Worm (Caenorhabditis elegans) whole organism, late embryonic: ENCODE data around the gene psa-3.

ENCODE experiments used
- C38D4.7 ChIP-seq: fragments of 200-800 bp; sonication (Bioruptor generic); optimal IDR thresholded peaks from 2 replicates; lab custom pipeline; 2018; ENCODE audit warnings: mild to moderate bottlenecking, missing genetic modification characterization, moderate library complexity, missing compliant biosample characterization
- K02D7.2 ChIP-seq: sonication (generic microtip); optimal IDR thresholded peaks from 2 replicates; lab custom pipeline; 2017; ENCODE audit warnings: mild to moderate bottlenecking, missing genetic modification characterization, missing compliant biosample characterization
- ahr-1 ChIP-seq: sonication (generic microtip); optimal IDR thresholded peaks from 2 replicates; lab custom pipeline; 2016; ENCODE audit warnings: missing genetic modification characterization, missing compliant biosample characterization
- ceh-14 ChIP-seq: sonication (generic microtip); optimal IDR thresholded peaks from 2 replicates; lab custom pipeline; 2016; ENCODE audit warnings: missing genotype, missing genetic modification characterization, missing compliant biosample characterization
- ceh-18 ChIP-seq: sonication (generic microtip); optimal IDR thresholded peaks from 2 replicates; lab custom pipeline; 2016; ENCODE audit warnings: missing genetic modification characterization, missing compliant biosample characterization
- ceh-19 ChIP-seq: fragments of 200-800 bp; sonication (Bioruptor generic); optimal IDR thresholded peaks from 2 replicates; lab custom pipeline; 2018; ENCODE audit warnings: mild to moderate bottlenecking, missing genetic modification characterization, missing compliant biosample characterization
- ceh-24 ChIP-seq: sonication (generic microtip); optimal IDR thresholded peaks from 2 replicates; lab custom pipeline; 2016; ENCODE audit warnings: mild to moderate bottlenecking, missing genetic modification characterization, missing compliant biosample characterization
- ceh-31 ChIP-seq: sonication (generic microtip); optimal IDR thresholded peaks from 2 replicates; lab custom pipeline; 2016; ENCODE audit warnings: missing genetic modification characterization, missing compliant biosample characterization
- ceh-45 ChIP-seq: fragments of 200-800 bp; sonication (Bioruptor generic); IDR thresholded peaks from 2 replicates; pipeline ENCODE4 v1.3.6; 2022; ENCODE audit warnings: missing genetic modification reagents, missing genetic modification characterization, missing compliant biosample characterization
- ceh-6 ChIP-seq: fragments of 200-800 bp; sonication (Bioruptor generic); optimal IDR thresholded peaks from 2 replicates; lab custom pipeline; 2018; ENCODE audit warnings: mild to moderate bottlenecking, missing genetic modification characterization, missing compliant biosample characterization
- ceh-9 ChIP-seq: sonication (generic microtip); optimal IDR thresholded peaks from 2 replicates; lab custom pipeline; 2016; ENCODE audit warnings: mild to moderate bottlenecking, missing genetic modification characterization, inconsistent platforms, missing compliant biosample characterization
- dmd-4 ChIP-seq: sonication (generic microtip); optimal IDR thresholded peaks from 2 replicates; lab custom pipeline; 2016; ENCODE audit warnings: borderline replicate concordance, missing genetic modification characterization, missing compliant biosample characterization
- dve-1 ChIP-seq: sonication (generic microtip); optimal IDR thresholded peaks from 2 replicates; lab custom pipeline; 2017; ENCODE audit warnings: antibody characterized with exemption, mild to moderate bottlenecking, missing genetic modification characterization, missing compliant biosample characterization
- elt-2 ChIP-seq: sonication (generic microtip); optimal IDR thresholded peaks from 2 replicates; lab custom pipeline; 2016; ENCODE audit warnings: missing genetic modification reagents, missing genetic modification characterization, missing compliant biosample characterization
- eyg-1 ChIP-seq: sonication (generic microtip); optimal IDR thresholded peaks from 2 replicates; lab custom pipeline; 2016; ENCODE audit warnings: missing genotype, missing genetic modification characterization, missing compliant biosample characterization
- fax-1 ChIP-seq: sonication (generic microtip); optimal IDR thresholded peaks from 2 replicates; lab custom pipeline; 2016; ENCODE audit warnings: missing genotype, missing genetic modification characterization, missing compliant biosample characterization
- fkh-6 ChIP-seq: sonication (generic microtip); optimal IDR thresholded peaks from 2 replicates; lab custom pipeline; 2016; ENCODE audit warnings: missing genetic modification characterization, missing compliant biosample characterization
- gmeb-2 ChIP-seq: sonication (generic microtip); optimal IDR thresholded peaks from 2 replicates; lab custom pipeline; 2016; ENCODE audit warnings: missing genetic modification characterization, inconsistent platforms, missing compliant biosample characterization
- hlh-13 ChIP-seq: fragments of 200-800 bp; sonication (Bioruptor generic); optimal IDR thresholded peaks from 2 replicates; lab custom pipeline; 2018; ENCODE audit warnings: mild to moderate bottlenecking, missing genetic modification characterization, missing compliant biosample characterization
- hlh-30 ChIP-seq: sonication (generic microtip); optimal IDR thresholded peaks from 2 replicates; lab custom pipeline; 2017; ENCODE audit warnings: antibody characterized with exemption, missing genetic modification characterization, missing compliant biosample characterization; ENCODE audit not compliant: insufficient read depth
- hlh-8 ChIP-seq: sonication (generic microtip); optimal IDR thresholded peaks from 2 replicates; lab custom pipeline; 2016; ENCODE audit warnings: missing genotype, missing genetic modification characterization, missing compliant biosample characterization
- mec-3 ChIP-seq: sonication (generic microtip); optimal IDR thresholded peaks from 2 replicates; lab custom pipeline; 2016; ENCODE audit warnings: borderline replicate concordance, missing genetic modification characterization, missing compliant biosample characterization
- nhr-11 ChIP-seq: fragments of 150-350 bp; optimal IDR thresholded peaks from 2 replicates; lab custom pipeline; 2014; ENCODE audit warnings: missing biosample characterization, missing genetic modification characterization
- npax-4 ChIP-seq: sonication (generic microtip); optimal IDR thresholded peaks from 2 replicates; lab custom pipeline; 2016; ENCODE audit warnings: missing genetic modification characterization, missing compliant biosample characterization
- pat-9 ChIP-seq: fragments of 200-800 bp; sonication (Bioruptor generic); optimal IDR thresholded peaks from 2 replicates; lab custom pipeline; 2018; ENCODE audit warnings: mild to moderate bottlenecking, missing genetic modification characterization, moderate library complexity, missing compliant biosample characterization
- pax-1 ChIP-seq: fragments of 150-350 bp; optimal IDR thresholded peaks from 2 replicates; lab custom pipeline; 2014; ENCODE audit warnings: missing biosample characterization, missing genetic modification characterization
- pha-2 ChIP-seq: sonication (generic microtip); optimal IDR thresholded peaks from 2 replicates; lab custom pipeline; 2017; ENCODE audit warnings: mild to moderate bottlenecking, missing genetic modification characterization, missing compliant biosample characterization
- pqm-1 ChIP-seq: sonication (generic microtip); optimal IDR thresholded peaks from 2 replicates; lab custom pipeline; 2016; ENCODE audit warnings: missing genetic modification characterization, missing compliant biosample characterization
- pros-1 ChIP-seq: fragments of 150-350 bp; optimal IDR thresholded peaks from 2 replicates; lab custom pipeline; 2014; ENCODE audit warnings: missing biosample characterization, missing genetic modification reagents, missing genetic modification characterization
- rnt-1 ChIP-seq: sonication (generic microtip); optimal IDR thresholded peaks from 2 replicates; lab custom pipeline; 2016; ENCODE audit warnings: missing genetic modification characterization, missing compliant biosample characterization
- sdc-2 ChIP-seq: sonication (generic microtip); optimal IDR thresholded peaks from 2 replicates; lab custom pipeline; 2016; ENCODE audit warnings: missing genotype, missing genetic modification characterization, missing compliant biosample characterization
- sox-2 ChIP-seq: fragments of 200-800 bp; sonication (Bioruptor generic); IDR thresholded peaks from 2 replicates; pipeline ENCODE4 v1.3.6; 2022; ENCODE audit warnings: missing genetic modification reagents, missing genetic modification characterization, missing compliant biosample characterization
- sox-4 ChIP-seq: sonication (generic microtip); optimal IDR thresholded peaks from 2 replicates; lab custom pipeline; 2017; ENCODE audit warnings: mild to moderate bottlenecking, missing genetic modification characterization, inconsistent platforms, missing compliant biosample characterization
- tbx-2 ChIP-seq: sonication (generic microtip); optimal IDR thresholded peaks from 2 replicates; lab custom pipeline; 2016; ENCODE audit warnings: missing genetic modification characterization, missing compliant biosample characterization
- tbx-7 ChIP-seq: sonication (generic microtip); optimal IDR thresholded peaks from 2 replicates; lab custom pipeline; 2016; ENCODE audit warnings: missing genotype, missing genetic modification characterization, missing compliant biosample characterization
- unc-3 ChIP-seq, 2 experiments: fragments of 200-800 bp in 1 of 2; sonication (Bioruptor generic) in 1 of 2; sonication (generic microtip) in 1 of 2; conservative IDR thresholded peaks in 1 of 2; optimal IDR thresholded peaks in 1 of 2; 2 replicates each; pipeline versions ENCODE4 v1.3.6 to Lab custom; 2016 to 2022; ENCODE audit warnings: missing compliant biosample characterization in 2 of 2, missing genetic modification characterization in 2 of 2, missing genetic modification reagents in 1 of 2
- zip-5 ChIP-seq: sonication (generic microtip); optimal IDR thresholded peaks from 2 replicates; lab custom pipeline; 2016; ENCODE audit warnings: missing genetic modification characterization, missing compliant biosample characterization

Gene psa-3

DNA sequence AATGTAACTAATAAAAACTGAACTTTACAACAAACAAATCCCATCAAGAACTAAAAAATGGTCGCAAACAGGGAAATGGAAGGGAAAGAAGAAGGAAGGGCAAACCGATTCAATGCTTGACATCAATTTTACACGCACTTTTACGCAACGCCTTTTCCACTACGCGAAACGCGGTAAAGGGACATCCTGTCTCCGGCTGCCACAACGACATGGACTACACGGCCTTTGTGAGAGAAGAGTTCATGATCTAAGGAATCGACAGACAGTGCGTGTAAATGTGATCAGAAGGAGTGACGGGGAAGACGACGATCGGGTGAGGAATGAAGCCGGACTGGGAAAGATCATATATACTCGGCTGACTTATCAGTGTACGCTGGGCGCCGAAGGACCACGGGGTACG, 27.3 kb upstream of the psa-3 start:
- TF ChIP-seq pax-1 (tag; lab: Kevin White, UChicago) (no peak), npax-4 (tag; lab: Kevin White, UChicago) (no peak), ceh-18 (tag; lab: Kevin White, UChicago) (peak; percentile 29), rnt-1 (tag; lab: Kevin White, UChicago) (peak; percentile 14), hlh-13 (GFP tag; lab: Kevin White, UChicago) (no peak)

DNA sequence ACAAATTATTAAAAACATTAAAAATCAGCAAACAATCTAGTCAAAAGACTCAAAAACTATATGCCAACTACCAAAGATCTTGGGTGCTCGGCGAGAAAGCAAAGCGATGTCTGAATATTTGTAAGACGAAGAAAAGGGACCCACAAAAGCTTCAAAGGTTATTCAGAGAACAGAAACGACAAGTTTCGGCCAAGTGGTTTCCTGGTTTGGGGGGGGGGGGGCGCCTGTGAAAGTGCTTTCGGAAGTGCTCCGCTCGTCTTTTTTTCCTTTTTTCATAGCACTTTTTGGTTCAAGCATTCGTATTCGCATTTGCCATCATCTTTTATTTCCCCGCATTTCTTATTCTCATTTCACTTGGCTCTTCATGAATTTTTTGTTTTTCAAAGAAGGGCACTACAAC, 26.2 kb upstream of the psa-3 start:
- no peak for TF ChIP-seq ceh-31
- TF ChIP-seq unc-3 (GFP tag; conservative IDR thresholded peaks at IDR 0.05; lab: Robert Waterston, UW): no peak
- no peak for TF ChIP-seq unc-3 (tag; optimal IDR thresholded peaks at IDR 0.05; lab: Kevin White, UChicago)
- TF ChIP-seq sox-2 (GFP tag; lab: Robert Waterston, UW): no peak
- no peak for TF ChIP-seq hlh-30 (tag; lab: Kevin White, UChicago)
- TF ChIP-seq ahr-1 (tag; lab: Kevin White, UChicago): no peak
- no peak for TF ChIP-seq zip-5
- TF ChIP-seq ceh-45: no peak
- no peak for TF ChIP-seq pqm-1 (tag; lab: Kevin White, UChicago)
- no peak for TF ChIP-seq ceh-9 (tag; lab: Kevin White, UChicago)
- no peak for TF ChIP-seq mec-3 (tag; lab: Kevin White, UChicago)
- TF ChIP-seq sdc-2: no peak
- TF ChIP-seq pax-1 (tag; lab: Kevin White, UChicago): no peak
- TF ChIP-seq hlh-13 (GFP tag; lab: Kevin White, UChicago): no peak
- no peak for TF ChIP-seq nhr-11
- no peak for TF ChIP-seq ceh-24
- no peak for TF ChIP-seq tbx-2
- TF ChIP-seq ceh-18 (tag; lab: Kevin White, UChicago): no peak

DNA sequence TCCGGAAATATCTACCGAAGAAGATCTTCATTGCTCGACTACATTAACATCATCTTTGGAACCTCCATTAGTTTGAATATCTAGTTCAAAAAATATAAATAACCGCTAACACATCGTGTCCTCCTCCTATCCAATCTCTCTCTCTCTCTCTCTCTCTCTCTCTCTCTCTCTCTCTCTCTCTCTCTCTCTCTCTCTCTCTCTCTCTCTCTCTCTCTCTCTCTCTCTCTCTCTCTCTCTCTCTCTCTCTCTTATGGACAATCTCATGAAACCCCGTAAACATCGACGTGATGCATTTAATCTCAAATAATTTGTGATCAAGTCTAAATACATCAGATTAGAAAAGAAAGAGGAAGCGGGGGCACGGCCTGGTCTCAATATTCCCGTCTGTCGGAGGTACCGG, 25.5 kb upstream of the psa-3 start:
- TF ChIP-seq ceh-14 (tag; lab: Kevin White, UChicago) (no peak), dve-1 (tag; lab: Kevin White, UChicago) (no peak), ceh-31 (no peak), pat-9 (tag; lab: Kevin White, UChicago) (no peak), nhr-11 (no peak), unc-3 (GFP tag; conservative IDR thresholded peaks at IDR 0.05; lab: Robert Waterston, UW) (no peak), unc-3 (tag; optimal IDR thresholded peaks at IDR 0.05; lab: Kevin White, UChicago) (no peak)

DNA sequence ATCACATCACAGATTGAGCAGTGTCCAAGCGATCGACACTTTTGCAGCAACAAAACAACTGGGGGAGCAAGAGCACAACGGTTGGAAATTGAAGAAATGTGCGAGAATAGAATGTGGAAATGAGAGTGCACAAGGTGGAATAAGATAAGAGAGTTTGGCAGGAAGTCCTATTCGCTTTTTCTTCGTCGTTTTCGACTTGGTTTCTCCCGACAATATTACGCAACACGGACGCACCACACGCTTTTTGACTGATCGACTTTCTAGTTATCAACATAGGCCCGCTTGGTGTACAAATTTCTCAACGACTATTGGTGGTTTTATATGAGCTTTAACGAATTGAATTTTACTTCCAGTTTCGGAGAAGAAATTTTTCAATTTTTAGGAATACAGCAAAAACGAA, 24.8 kb upstream of the psa-3 start:
- TF ChIP-seq ceh-18 (tag; lab: Kevin White, UChicago): peak; percentile 0
- no peak for TF ChIP-seq ceh-6 (GFP tag; lab: Kevin White, UChicago)
- TF ChIP-seq pax-1 (tag; lab: Kevin White, UChicago): no peak
- no peak for TF ChIP-seq tbx-7 (tag; lab: Kevin White, UChicago)

DNA sequence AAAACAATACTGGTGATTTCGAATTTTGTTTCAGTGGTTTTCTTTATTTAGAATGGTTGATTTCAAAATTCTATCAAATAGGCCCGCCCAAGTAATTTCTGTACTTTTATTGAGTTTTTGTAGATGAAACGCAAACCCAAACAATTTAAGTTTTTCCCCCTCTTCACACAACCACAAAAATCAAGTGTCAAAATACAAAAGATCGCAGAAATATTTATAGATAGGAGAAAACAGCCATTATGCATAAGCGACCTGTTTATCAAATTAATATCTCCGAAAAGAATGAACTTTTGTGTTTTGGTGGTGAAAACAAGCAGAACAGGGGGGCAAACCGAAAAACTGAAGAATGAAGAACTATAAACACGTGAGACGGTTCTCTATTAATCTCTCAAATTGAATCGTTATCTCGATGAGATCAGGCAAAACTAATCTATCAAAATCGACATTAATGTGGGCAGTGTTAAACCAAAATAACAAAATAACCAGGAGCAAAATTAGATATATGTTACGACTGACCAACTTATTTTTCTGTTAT, 23.6 kb upstream of the psa-3 start:
- TF ChIP-seq unc-3 (GFP tag; conservative IDR thresholded peaks at IDR 0.05; lab: Robert Waterston, UW) (no peak), unc-3 (tag; optimal IDR thresholded peaks at IDR 0.05; lab: Kevin White, UChicago) (no peak), pax-1 (tag; lab: Kevin White, UChicago) (no peak), fkh-6 (tag; lab: Kevin White, UChicago) (no peak), dmd-4 (no peak), sox-2 (GFP tag; lab: Robert Waterston, UW) (no peak), gmeb-2 (tag; lab: Kevin White, UChicago) (no peak), pros-1 (tag; lab: Kevin White, UChicago) (no peak), ceh-45 (no peak), pqm-1 (tag; lab: Kevin White, UChicago) (no peak), pha-2 (tag; lab: Kevin White, UChicago) (no peak)

DNA sequence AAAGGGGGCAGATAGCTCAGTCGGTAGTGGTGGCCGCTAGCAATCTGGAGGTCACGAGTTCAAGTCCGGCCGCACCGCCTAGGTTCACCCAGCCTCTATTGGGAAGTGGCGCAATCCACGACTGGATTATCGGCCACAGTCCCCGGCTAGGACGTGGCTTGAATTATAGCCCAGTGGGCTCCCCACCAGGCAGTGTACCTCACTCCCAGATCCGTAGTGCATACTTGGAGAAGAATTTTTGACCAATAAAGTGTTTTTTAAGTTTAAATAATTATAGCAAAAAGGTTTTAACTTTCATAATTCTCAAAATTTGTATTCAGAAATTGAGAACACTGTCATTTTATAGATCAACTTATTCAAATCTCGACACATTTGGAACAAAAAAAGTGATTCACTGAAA, 22.4 kb upstream of the psa-3 start:
- TF ChIP-seq tbx-2 (no peak), ceh-9 (tag; lab: Kevin White, UChicago) (no peak), sox-2 (GFP tag; lab: Robert Waterston, UW) (no peak), ceh-31 (no peak), fax-1 (no peak), hlh-13 (GFP tag; lab: Kevin White, UChicago) (no peak), pqm-1 (tag; lab: Kevin White, UChicago) (no peak), C38D4.7 (GFP tag; lab: Kevin White, UChicago) (no peak), K02D7.2 (tag; lab: Kevin White, UChicago) (no peak), hlh-8 (tag; lab: Kevin White, UChicago) (no peak), eyg-1 (tag; lab: Kevin White, UChicago) (no peak), ceh-6 (GFP tag; lab: Kevin White, UChicago) (no peak), elt-2 (tag; lab: Kevin White, UChicago) (no peak), ceh-19 (GFP tag; lab: Kevin White, UChicago) (no peak), rnt-1 (tag; lab: Kevin White, UChicago) (no peak), pat-9 (tag; lab: Kevin White, UChicago) (no peak), sox-4 (tag; lab: Kevin White, UChicago) (no peak), npax-4 (tag; lab: Kevin White, UChicago) (no peak), dve-1 (tag; lab: Kevin White, UChicago) (no peak)
